Fruit fly (Drosophila melanogaster) whole organism, pupa: ENCODE results near the gene CG9166.

Experiments used
- CG13204 ChIP-seq: fragments of 200-800 bp; sonication (Bioruptor generic); optimal IDR thresholded peaks from 2 replicates; lab custom pipeline; 2018; ENCODE audit warnings: missing biosample characterization, mild to moderate bottlenecking, missing genetic modification characterization, moderate library complexity
- CG15710 ChIP-seq: fragments of 200-800 bp; sonication (Bioruptor generic); optimal IDR thresholded peaks from 2 replicates; lab custom pipeline; 2018; ENCODE audit warnings: missing biosample characterization, mild to moderate bottlenecking, missing genetic modification characterization, moderate library complexity

dm6 chr3L:1352065-1352464, 1.1 kb downstream of the CG9166 start:
- TF ChIP-seq CG15710 = no peak
- TF ChIP-seq CG13204 (GFP tag; lab: Kevin White, UChicago) = no peak
